Fruit fly (Drosophila melanogaster): ENCODE measurements around the gene Cbp80.

Gene Cbp80

dm6 chrX:4649751-4650150 lies at the start of gene Cbp80, which contains the start of gene Torsin:
Gene Cbp80 (plus strand): TSS chrX:4650015.
Gene Torsin (minus strand): TSS chrX:4650032.
- TF ChIP-seq gro (GFP tag; optimal IDR thresholded peaks at IDR 0.05) = no peak
- TF ChIP-seq Scr (GFP tag; IDR thresholded peaks at IDR 0.05; ENCODE audit: partially characterized antibody) = peak; percentile 92
- no peak for TF ChIP-seq CG13296 (GFP tag; optimal IDR thresholded peaks at IDR 0.05)
- TF ChIP-seq GATAe (GFP tag; conservative IDR thresholded peaks at IDR 0.05) = no peak
- no peak for TF ChIP-seq ham (GFP tag; IDR thresholded peaks at IDR 0.05)
- TF ChIP-seq tx (GFP tag; optimal IDR thresholded peaks at IDR 0.05) = no peak
- TF ChIP-seq CG14710 (tag; optimal IDR thresholded peaks at IDR 0.05) = peak; percentile 37
- no peak for TF ChIP-seq Six4 (GFP tag; optimal IDR thresholded peaks at IDR 0.05)
- no peak for TF ChIP-seq schlank (tag; optimal IDR thresholded peaks at IDR 0.05)
- TF ChIP-seq ewg (GFP tag; optimal IDR thresholded peaks at IDR 0.05) = peak; percentile 26
- no peak for TF ChIP-seq HLH54F (GFP tag; optimal IDR thresholded peaks at IDR 0.05)
- no peak for TF ChIP-seq CG7839 (tag; optimal IDR thresholded peaks at IDR 0.05)
- TF ChIP-seq Mrtf (GFP tag; IDR thresholded peaks at IDR 0.05) = no peak
- TF ChIP-seq CG1233 (GFP tag; optimal IDR thresholded peaks at IDR 0.05) = no peak
- no peak for TF ChIP-seq Eip74EF (GFP tag; optimal IDR thresholded peaks at IDR 0.05)
- no peak for TF ChIP-seq CG12155 (GFP tag; optimal IDR thresholded peaks at IDR 0.05)
- TF ChIP-seq luna (GFP tag; optimal IDR thresholded peaks at IDR 0.05) = no peak
- TF ChIP-seq CG17612 (GFP tag; IDR thresholded peaks at IDR 0.05) = no peak
- no peak for TF ChIP-seq Xrp1 (GFP tag; IDR thresholded peaks at IDR 0.05)
- no peak for TF ChIP-seq az2 (GFP tag; optimal IDR thresholded peaks at IDR 0.05)
- TF ChIP-seq CG13123 (GFP tag; optimal IDR thresholded peaks at IDR 0.05) = no peak
- no peak for TF ChIP-seq Nf-YB (GFP tag; optimal IDR thresholded peaks at IDR 0.05)
- TF ChIP-seq CG11504 (tag; optimal IDR thresholded peaks at IDR 0.05) = no peak
- no peak for TF ChIP-seq CG11398 (GFP tag; optimal IDR thresholded peaks at IDR 0.05)
- TF ChIP-seq CG16779 (GFP tag; IDR thresholded peaks at IDR 0.05) = no peak
- no peak for TF ChIP-seq kni (GFP tag; optimal IDR thresholded peaks at IDR 0.05)
- peak; percentile 83 for TF ChIP-seq bbx (GFP tag; IDR thresholded peaks at IDR 0.05; ENCODE audit: partially characterized antibody)
- no peak; the same call in 1 of the 2 replicates for TF ChIP-seq Adf1 (GFP tag; IDR thresholded peaks at IDR 0.05)
- TF ChIP-seq dysf (GFP tag; IDR thresholded peaks at IDR 0.05) = no peak
- no peak for TF ChIP-seq CG4360 (GFP tag; IDR thresholded peaks at IDR 0.05)
- TF ChIP-seq Dp (GFP tag; optimal IDR thresholded peaks at IDR 0.05) = peak; percentile 46
- no peak for TF ChIP-seq CHES-1-like (GFP tag; optimal IDR thresholded peaks at IDR 0.05)
- TF ChIP-seq Sry-β (GFP tag; optimal IDR thresholded peaks at IDR 0.05) = no peak
- TF ChIP-seq NC2β (GFP tag; optimal IDR thresholded peaks at IDR 0.05) = no peak
- TF ChIP-seq slp2 (GFP tag; optimal IDR thresholded peaks at IDR 0.05) = no peak
- no peak; the same call in 2 of the 3 replicates for TF ChIP-seq zfh1 (GFP tag; IDR thresholded peaks at IDR 0.05)
- TF ChIP-seq CG6254 (GFP tag; optimal IDR thresholded peaks at IDR 0.05) = no peak
- no peak for TF ChIP-seq maf-S (GFP tag; optimal IDR thresholded peaks at IDR 0.05)
- no peak for TF ChIP-seq ase (GFP tag; IDR thresholded peaks at IDR 0.05)
- no peak for TF ChIP-seq cwo (GFP tag; optimal IDR thresholded peaks at IDR 0.05)
- TF ChIP-seq CG4282 (GFP tag; optimal IDR thresholded peaks at IDR 0.05) = no peak
- TF ChIP-seq CG14860 (GFP tag; IDR thresholded peaks at IDR 0.05; ENCODE audit: partially characterized antibody) = peak; percentile 94
- TF ChIP-seq CG10274 (GFP tag; optimal IDR thresholded peaks at IDR 0.05) = no peak
- no peak for TF ChIP-seq CG31365 (tag; optimal IDR thresholded peaks at IDR 0.05)
- no peak for TF ChIP-seq CrebB (tag; optimal IDR thresholded peaks at IDR 0.05)
- 0 out of 2 replicates have a peak, but pooled peaks have one; percentile 20 for TF ChIP-seq lmd (GFP tag; IDR thresholded peaks at IDR 0.05)
- no peak for TF ChIP-seq org-1 (GFP tag; optimal IDR thresholded peaks at IDR 0.05)
- no peak for TF ChIP-seq CG18599 (GFP tag; optimal IDR thresholded peaks at IDR 0.05)
- TF ChIP-seq CG30431 (GFP tag; optimal IDR thresholded peaks at IDR 0.05) = no peak
- TF ChIP-seq B-H2 (GFP tag; optimal IDR thresholded peaks at IDR 0.05) = no peak
- no peak for TF ChIP-seq CG3407 (GFP tag; optimal IDR thresholded peaks at IDR 0.05)
